Fruit fly (Drosophila melanogaster): ENCODE measurements around the gene eff.

Gene eff

DNA sequence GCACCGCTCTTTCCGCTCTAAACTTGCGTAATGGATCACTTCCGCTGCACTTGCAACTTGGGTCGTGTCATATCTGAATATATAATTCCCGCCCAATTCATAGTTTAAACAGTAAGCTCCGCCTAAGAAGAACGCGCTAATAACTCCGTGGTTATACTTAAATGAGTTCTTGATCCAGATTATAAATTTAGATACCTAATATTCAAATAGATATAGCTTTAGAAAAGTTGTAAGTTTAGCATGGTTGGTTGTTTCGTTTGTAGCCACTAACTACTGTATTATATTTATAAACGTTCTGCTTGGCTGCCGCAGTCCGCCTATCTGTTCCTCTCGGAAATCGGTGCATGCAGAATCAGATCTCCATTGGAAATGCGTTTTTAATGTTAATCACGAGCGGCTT, 1.8 kb upstream of the eff start (continued):
- TF ChIP-seq prd (optimal IDR thresholded peaks at IDR 0.05): no peak
- peak; percentile 88 for TF ChIP-seq prd (GFP tag; IDR thresholded peaks at IDR 0.05)
- peak; percentile 67 for TF ChIP-seq CG32772 (GFP tag; IDR thresholded peaks at IDR 0.05)
- TF ChIP-seq PHDP (tag; optimal IDR thresholded peaks at IDR 0.05): peak; percentile 29
- peak in 1 of 2 experiments; percentile 21 for TF ChIP-seq Hr78 (GFP tag; optimal IDR thresholded peaks at IDR 0.05)
- TF ChIP-seq CG2678 (tag; optimal IDR thresholded peaks at IDR 0.05): peak; percentile 63
- TF ChIP-seq CG17568 (GFP tag; optimal IDR thresholded peaks at IDR 0.05): peak; percentile 34
- peak; percentile 63; the same call in 2 of the 3 replicates for TF ChIP-seq croc (GFP tag; conservative IDR thresholded peaks at IDR 0.05)
- peak; percentile 77 for TF ChIP-seq CG17328 (GFP tag; IDR thresholded peaks at IDR 0.05)
- TF ChIP-seq CG7987 (GFP tag; optimal IDR thresholded peaks at IDR 0.05): no peak
- TF ChIP-seq Xbp1 (GFP tag; optimal IDR thresholded peaks at IDR 0.05): peak; percentile 58
- TF ChIP-seq Eip74EF (GFP tag; optimal IDR thresholded peaks at IDR 0.05): peak in 1 of 2 experiments; percentile 29
- TF ChIP-seq tgo (GFP tag; IDR thresholded peaks at IDR 0.05): peak; percentile 51; the same call in 2 of the 3 replicates
- TF ChIP-seq CG13624 (GFP tag; optimal IDR thresholded peaks at IDR 0.05): no peak
- TF ChIP-seq CG11247 (GFP tag; IDR thresholded peaks at IDR 0.05): peak; percentile 20; the same call in 1 of the 2 replicates
- peak; percentile 48; the same call in 1 of the 2 replicates for TF ChIP-seq CG14441 (GFP tag; IDR thresholded peaks at IDR 0.05)
- peak; percentile 54 for TF ChIP-seq H2.0 (GFP tag; IDR thresholded peaks at IDR 0.05)
- TF ChIP-seq peb (GFP tag; IDR thresholded peaks at IDR 0.05): 0 out of 2 replicates have a peak, but pooled peaks have one; percentile 22
- no peak for TF ChIP-seq CG9797 (GFP tag; optimal IDR thresholded peaks at IDR 0.05)
- peak; percentile 61 for TF ChIP-seq fd96Cb (tag; optimal IDR thresholded peaks at IDR 0.05)
- TF ChIP-seq CG18764 (GFP tag; optimal IDR thresholded peaks at IDR 0.05): no peak
- no peak for TF ChIP-seq Doc2 (GFP tag; IDR thresholded peaks at IDR 0.05)
- TF ChIP-seq sc (optimal IDR thresholded peaks at IDR 0.05): no peak
- peak; percentile 45 for TF ChIP-seq sc (GFP tag; optimal IDR thresholded peaks at IDR 0.05)
- TF ChIP-seq abd-A (tag; optimal IDR thresholded peaks at IDR 0.05): no peak
- TF ChIP-seq wor (GFP tag; IDR thresholded peaks at IDR 0.05): peak; percentile 47
- peak; percentile 8 for TF ChIP-seq NfI (GFP tag; optimal IDR thresholded peaks at IDR 0.05)
- peak; percentile 77 for TF ChIP-seq Med (GFP tag)
- TF ChIP-seq nerfin-1 (tag; optimal IDR thresholded peaks at IDR 0.05): peak; percentile 52
- TF ChIP-seq CG17385 (GFP tag; optimal IDR thresholded peaks at IDR 0.05): peak; percentile 47
- TF ChIP-seq gcm (GFP tag; optimal IDR thresholded peaks at IDR 0.05): peak; percentile 34
- peak; percentile 55; the same call in 1 of the 2 replicates for TF ChIP-seq CG10366 (GFP tag; IDR thresholded peaks at IDR 0.05)
- TF ChIP-seq CG2199 (GFP tag; IDR thresholded peaks at IDR 0.05): peak; percentile 47; the same call in 1 of the 3 replicates
- TF ChIP-seq CG31441 (GFP tag; IDR thresholded peaks at IDR 0.05): peak; percentile 64
- no peak for TF ChIP-seq CG43689 (GFP tag; IDR thresholded peaks at IDR 0.05)
- peak; percentile 42 for TF ChIP-seq Abd-B (GFP tag; optimal IDR thresholded peaks at IDR 0.05)
- TF ChIP-seq vvl (GFP tag; IDR thresholded peaks at IDR 0.05): peak; percentile 88
- peak; percentile 41; the same call in 1 of the 3 replicates for TF ChIP-seq Mrtf (GFP tag; IDR thresholded peaks at IDR 0.05)
- TF ChIP-seq corto (GFP tag; optimal IDR thresholded peaks at IDR 0.05): no peak
- no peak for TF ChIP-seq pan (optimal IDR thresholded peaks at IDR 0.05)
- peak in 1 of 2 experiments; percentile 59 for TF ChIP-seq pan (GFP tag; optimal IDR thresholded peaks at IDR 0.05 in 1 of 2, IDR thresholded peaks at IDR 0.05 in 1 of 2)
- no peak for TF ChIP-seq CG6272 (GFP tag; IDR thresholded peaks at IDR 0.05)
- TF ChIP-seq nmo (GFP tag; optimal IDR thresholded peaks at IDR 0.05): peak; percentile 67
- peak; percentile 50; the same call in 1 of the 2 replicates for TF ChIP-seq CG14014 (GFP tag; IDR thresholded peaks at IDR 0.05)
- peak; percentile 65; the same call in 2 of the 3 replicates for TF ChIP-seq H15 (GFP tag; IDR thresholded peaks at IDR 0.05)
- TF ChIP-seq HLH3B (GFP tag; IDR thresholded peaks at IDR 0.05): peak; percentile 57; the same call in 1 of the 2 replicates
- TF ChIP-seq CG7357 (GFP tag; IDR thresholded peaks at IDR 0.05): peak; percentile 57; the same call in 2 of the 3 replicates
- TF ChIP-seq otp (GFP tag; IDR thresholded peaks at IDR 0.05): peak; percentile 50; the same call in 1 of the 3 replicates
- TF ChIP-seq Awh (GFP tag; IDR thresholded peaks at IDR 0.05): peak; percentile 37; the same call in 1 of the 2 replicates
- TF ChIP-seq Sox100B (GFP tag; optimal IDR thresholded peaks at IDR 0.05): peak; percentile 33
- peak; percentile 64 for TF ChIP-seq CG7839 (tag; optimal IDR thresholded peaks at IDR 0.05)

All from whole organism, embryonic.